Worm (Caenorhabditis elegans): ENCODE results near the gene F11A5.13.

- TF ChIP-seq T22C8.4 (GFP tag; IDR thresholded peaks at IDR 0.05) (no peak), ref-1 (GFP tag; conservative IDR thresholded peaks at IDR 0.05) (no peak), med-1 (GFP tag; optimal IDR thresholded peaks at IDR 0.05; ENCODE audit: insufficient read depth) (no peak), flt-1 (GFP tag; IDR thresholded peaks at IDR 0.05) (no peak), ztf-29 (GFP tag; IDR thresholded peaks at IDR 0.05) (no peak), klf-2 (GFP tag; conservative IDR thresholded peaks at IDR 0.05) (no peak), ztf-23 (GFP tag; IDR thresholded peaks at IDR 0.05) (no peak), cog-1 (tag; optimal IDR thresholded peaks at IDR 0.05) (no peak)
These were observed 31.7 kb upstream of the F11A5.13 start, which contains the start of gene nhr-218 for ce11 chrV:16258142-16258541.
